Fruit fly (Drosophila melanogaster): Measurements from ENCODE around the gene Mdh2.

Gene Mdh2

DNA sequence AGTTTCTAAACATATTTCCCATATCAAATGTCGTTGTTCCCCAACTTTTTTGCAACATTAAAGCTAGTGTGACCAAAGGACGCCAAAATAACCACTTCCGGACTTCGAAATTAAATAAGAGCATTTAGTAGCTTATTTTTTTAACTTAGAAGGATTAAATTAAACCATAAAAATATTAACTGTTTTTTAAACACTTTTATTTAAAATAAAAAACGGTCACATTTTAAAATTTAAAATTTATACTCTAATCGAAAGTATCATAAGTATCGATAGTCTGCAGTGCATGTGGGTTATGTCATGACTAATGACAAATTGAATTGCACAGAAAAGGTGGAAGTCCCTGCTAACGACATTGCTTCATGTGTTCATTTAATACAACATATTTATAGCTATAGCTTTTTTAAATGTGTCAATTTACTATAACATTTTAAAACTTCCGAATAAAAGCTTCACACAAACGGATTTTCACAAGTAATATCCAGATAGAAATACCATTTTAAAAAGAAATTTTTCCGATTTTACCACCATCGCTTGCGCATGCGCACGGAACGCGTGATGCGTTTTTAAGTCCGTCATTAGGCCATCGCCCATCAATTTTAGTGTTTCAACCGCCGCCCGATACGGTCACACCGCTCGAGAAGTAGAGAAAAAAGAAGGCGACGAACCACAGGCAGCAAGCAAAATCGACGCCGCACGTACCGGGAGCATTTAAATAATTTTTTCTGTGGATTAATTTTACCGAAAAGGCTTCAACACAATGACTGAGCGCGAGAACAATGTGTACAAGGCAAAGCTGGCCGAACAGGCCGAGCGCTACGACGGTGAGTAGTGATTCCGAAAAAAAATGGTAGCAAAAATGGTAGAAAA, 16.1 kb downstream of the Mdh2 start, which contains the start of the genes CG7156 and 14-3-3epsilon:
CG7156 (minus strand) TSS at position 71 of the 867 bp plus-strand sequence.
14-3-3epsilon (plus strand) TSS at position 443 of the 867 bp plus-strand sequence.
- TF ChIP-seq psq (optimal IDR thresholded peaks at IDR 0.05) (no peak), Sin3A (optimal IDR thresholded peaks at IDR 0.05) (no peak)

DNA sequence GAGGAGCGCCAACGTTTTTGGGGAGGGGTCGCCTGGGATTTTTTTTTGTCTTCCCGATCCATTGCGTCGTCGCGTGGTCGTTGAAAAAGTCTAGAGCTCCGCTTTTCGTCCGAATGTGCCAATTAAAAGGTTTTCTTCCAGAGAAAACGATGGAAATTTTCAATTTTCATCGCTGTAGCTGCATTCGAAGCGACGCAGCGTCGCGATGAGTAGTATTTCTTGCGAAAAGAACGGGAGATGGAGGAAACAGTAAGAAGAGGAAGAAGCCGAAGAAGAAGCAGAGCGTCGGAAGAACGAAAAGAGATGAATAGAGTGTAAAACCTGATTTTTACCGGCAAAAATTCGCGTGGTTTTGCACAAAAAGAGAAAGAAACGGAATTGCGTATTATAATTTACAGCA, 16.8 kb downstream of the Mdh2 start:
- TF ChIP-seq Sin3A (optimal IDR thresholded peaks at IDR 0.05) = no peak

- TF ChIP-seq ttk (optimal IDR thresholded peaks at IDR 0.05) = no peak
- TF ChIP-seq Sin3A (optimal IDR thresholded peaks at IDR 0.05) = no peak
- no peak for TF ChIP-seq insv (optimal IDR thresholded peaks at IDR 0.05)
- no peak for TF ChIP-seq h (optimal IDR thresholded peaks at IDR 0.05)
- TF ChIP-seq psq (optimal IDR thresholded peaks at IDR 0.05) = no peak
- no peak for TF ChIP-seq Myc (optimal IDR thresholded peaks at IDR 0.05)
Observed at dm6 chr3R:18243718-18244170, 17.5 kb downstream of the Mdh2 start.

dm6 chr3R:18244171-18245043, 18.2 kb downstream of the Mdh2 start:
- TF ChIP-seq insv (optimal IDR thresholded peaks at IDR 0.05) (no peak), Myc (optimal IDR thresholded peaks at IDR 0.05) (no peak), psq (optimal IDR thresholded peaks at IDR 0.05) (no peak), ttk (optimal IDR thresholded peaks at IDR 0.05) (no peak)

DNA sequence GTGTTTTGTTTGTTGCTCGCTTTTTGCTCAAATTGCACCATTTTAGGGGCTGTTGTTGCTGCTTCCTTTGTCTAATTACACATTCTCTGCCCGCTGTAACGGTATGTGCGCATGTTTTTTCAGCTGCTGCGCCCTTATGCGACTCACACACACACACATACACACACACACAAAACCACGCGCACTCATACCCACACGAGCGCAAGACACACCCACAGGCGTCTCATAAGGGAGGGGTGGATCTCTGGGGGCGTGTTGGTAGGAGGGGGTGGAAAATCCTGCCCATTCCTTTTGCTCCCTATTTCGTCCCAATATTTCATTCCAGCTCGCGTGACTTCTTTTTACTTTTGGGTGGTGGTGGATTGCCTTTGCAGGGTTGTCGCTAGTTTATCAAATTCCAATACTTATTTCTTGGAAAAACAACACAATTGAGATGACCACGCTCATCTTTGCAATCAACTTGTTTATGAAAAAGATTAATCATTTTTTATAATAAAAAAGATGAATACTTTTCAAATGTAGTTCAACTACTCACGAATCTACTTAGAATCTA, 18.9 kb downstream of the Mdh2 start:
- no peak for TF ChIP-seq ttk (optimal IDR thresholded peaks at IDR 0.05)
- no peak for TF ChIP-seq Sin3A (optimal IDR thresholded peaks at IDR 0.05)
- no peak for TF ChIP-seq psq (optimal IDR thresholded peaks at IDR 0.05)
- TF ChIP-seq insv (optimal IDR thresholded peaks at IDR 0.05) = no peak
- no peak for TF ChIP-seq h (optimal IDR thresholded peaks at IDR 0.05)
- TF ChIP-seq Myc (optimal IDR thresholded peaks at IDR 0.05) = no peak

dm6 chr3R:18246041-18246440, 19.8 kb downstream of the Mdh2 start:
- TF ChIP-seq h (optimal IDR thresholded peaks at IDR 0.05) (no peak), psq (optimal IDR thresholded peaks at IDR 0.05) (no peak), ttk (optimal IDR thresholded peaks at IDR 0.05) (no peak), Sin3A (optimal IDR thresholded peaks at IDR 0.05) (no peak), Myc (optimal IDR thresholded peaks at IDR 0.05) (no peak), insv (optimal IDR thresholded peaks at IDR 0.05) (no peak)

DNA sequence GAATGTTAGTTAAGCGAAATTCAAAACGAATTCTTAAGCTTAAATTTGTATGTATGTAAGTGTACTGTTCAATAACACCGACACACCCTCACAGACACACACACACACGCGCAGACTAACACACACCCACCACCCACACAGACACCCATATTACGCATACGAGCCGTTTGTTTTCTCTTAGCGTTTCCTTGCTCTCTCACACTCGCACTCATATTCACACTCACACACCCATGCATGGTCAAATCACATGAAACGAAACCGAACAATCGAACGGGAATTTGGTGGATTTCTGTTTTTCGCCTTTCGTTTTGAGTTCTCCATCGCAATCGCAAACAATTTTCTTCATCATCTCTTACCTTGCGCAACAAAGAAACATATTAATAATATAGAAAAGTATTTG, 23.1 kb downstream of the Mdh2 start:
- TF ChIP-seq h (optimal IDR thresholded peaks at IDR 0.05) (no peak), Sin3A (optimal IDR thresholded peaks at IDR 0.05) (no peak), Myc (optimal IDR thresholded peaks at IDR 0.05) (no peak), psq (optimal IDR thresholded peaks at IDR 0.05) (no peak), ttk (optimal IDR thresholded peaks at IDR 0.05) (no peak), insv (optimal IDR thresholded peaks at IDR 0.05) (no peak)

dm6 chr3R:18250815-18251214, 24.6 kb downstream of the Mdh2 start, which contains the start of gene CG18598:
TSS of gene CG18598 (plus strand) at chr3R:18251115.
- no peak for TF ChIP-seq ttk (optimal IDR thresholded peaks at IDR 0.05)
- TF ChIP-seq insv (optimal IDR thresholded peaks at IDR 0.05) = no peak
- no peak for TF ChIP-seq Sin3A (optimal IDR thresholded peaks at IDR 0.05)
- no peak for TF ChIP-seq h (optimal IDR thresholded peaks at IDR 0.05)
- no peak for TF ChIP-seq psq (optimal IDR thresholded peaks at IDR 0.05)
- TF ChIP-seq Myc (optimal IDR thresholded peaks at IDR 0.05) = no peak

- TF ChIP-seq h (optimal IDR thresholded peaks at IDR 0.05) (no peak), ttk (optimal IDR thresholded peaks at IDR 0.05) (peak; percentile 92), insv (optimal IDR thresholded peaks at IDR 0.05) (no peak)
Observed at dm6 chr3R:18251876-18252275, 25.7 kb downstream of the Mdh2 start.

- TF ChIP-seq Sin3A (optimal IDR thresholded peaks at IDR 0.05) (no peak), Myc (optimal IDR thresholded peaks at IDR 0.05) (no peak), h (optimal IDR thresholded peaks at IDR 0.05) (no peak), insv (optimal IDR thresholded peaks at IDR 0.05) (no peak), ttk (optimal IDR thresholded peaks at IDR 0.05) (no peak), psq (optimal IDR thresholded peaks at IDR 0.05) (no peak)
Observed at dm6 chr3R:18252578-18252977, 26.4 kb downstream of the Mdh2 start, which contains the start of gene CG12320. TSS of gene CG12320 (minus strand) at chr3R:18252734.

- no peak for TF ChIP-seq Myc (optimal IDR thresholded peaks at IDR 0.05)
- no peak for TF ChIP-seq h (optimal IDR thresholded peaks at IDR 0.05)
- no peak for TF ChIP-seq ttk (optimal IDR thresholded peaks at IDR 0.05)
- no peak for TF ChIP-seq Sin3A (optimal IDR thresholded peaks at IDR 0.05)
- TF ChIP-seq insv (optimal IDR thresholded peaks at IDR 0.05) = no peak
- no peak for TF ChIP-seq psq (optimal IDR thresholded peaks at IDR 0.05)
Observed at dm6 chr3R:18255281-18255680, 29.1 kb downstream of the Mdh2 start, which contains the start of the genes Ada2a, Polr2D, Tgs1 and moi. TSS of gene Ada2a (minus strand) at chr3R:18255487. TSS of gene Polr2D (minus strand) at chr3R:18255487. TSS of gene Tgs1 (plus strand) at chr3R:18255530. TSS of gene moi (plus strand) at chr3R:18255530.

dm6 chr3R:18260016-18260415, 33.8 kb downstream of the Mdh2 start:
- no peak for TF ChIP-seq insv (optimal IDR thresholded peaks at IDR 0.05)
- no peak for TF ChIP-seq h (optimal IDR thresholded peaks at IDR 0.05)
- TF ChIP-seq ttk (optimal IDR thresholded peaks at IDR 0.05) = no peak
- no peak for TF ChIP-seq Myc (optimal IDR thresholded peaks at IDR 0.05)
- no peak for TF ChIP-seq psq (optimal IDR thresholded peaks at IDR 0.05)
- TF ChIP-seq Sin3A (optimal IDR thresholded peaks at IDR 0.05) = no peak

All from Kc167 (cell line).